Fruit fly (Drosophila melanogaster) whole organism: ENCODE results near the gene CG14546.

ENCODE experiments used
- CG8478 ChIP-seq: fragments of >200 bp; optimal IDR thresholded peaks from 2 replicates; lab custom pipeline; 2018; ENCODE audit warnings: inconsistent platforms
- Dll ChIP-seq: fragments of >200 bp; optimal IDR thresholded peaks from 2 replicates; lab custom pipeline; 2017

- TF ChIP-seq CG8478 (no peak), Dll (lab: Kevin White, UChicago) (no peak)
Observed at dm6 chr3R:25958979-25959378, 36.5 kb upstream of the CG14546 start, which contains the start of gene CG14540.
